Fruit fly (Drosophila melanogaster): Measurements from ENCODE around the gene CG8833.

CG8833 gene

dm6 chr3L:13917589-13918198 is 11.1 kb downstream of the CG8833 start (continued):
- TF ChIP-seq CG7839 (tag; optimal IDR thresholded peaks at IDR 0.05) (peak; percentile 47), CG10654 (GFP tag; optimal IDR thresholded peaks at IDR 0.05) (peak; percentile 2), CG1233 (GFP tag; optimal IDR thresholded peaks at IDR 0.05) (peak; percentile 14), CG12219 (GFP tag; optimal IDR thresholded peaks at IDR 0.05) (no peak), fd64A (GFP tag; optimal IDR thresholded peaks at IDR 0.05) (no peak), CG9609 (GFP tag; optimal IDR thresholded peaks at IDR 0.05) (no peak), CG17568 (GFP tag; optimal IDR thresholded peaks at IDR 0.05) (no peak), sd (tag; optimal IDR thresholded peaks at IDR 0.05) (no peak), stc (GFP tag; IDR thresholded peaks at IDR 0.05) (peak; percentile 59), CG6272 (GFP tag; IDR thresholded peaks at IDR 0.05) (no peak), CG3065 (GFP tag; optimal IDR thresholded peaks at IDR 0.05) (no peak), CG11723 (GFP tag; optimal IDR thresholded peaks at IDR 0.05) (no peak), Sox100B (GFP tag; optimal IDR thresholded peaks at IDR 0.05) (peak; percentile 68), CG10147 (GFP tag; optimal IDR thresholded peaks at IDR 0.05) (peak; percentile 5), pnt (GFP tag; optimal IDR thresholded peaks at IDR 0.05) (peak; percentile 12), CG14860 (GFP tag; IDR thresholded peaks at IDR 0.05; ENCODE audit: partially characterized antibody) (no peak), Adf1 (GFP tag; IDR thresholded peaks at IDR 0.05) (no peak), CG32772 (GFP tag; IDR thresholded peaks at IDR 0.05) (no peak), CG3163 (GFP tag; optimal IDR thresholded peaks at IDR 0.05) (no peak), Atf-2 (GFP tag; optimal IDR thresholded peaks at IDR 0.05) (no peak), CrebB (tag; optimal IDR thresholded peaks at IDR 0.05) (no peak), unpg (GFP tag; optimal IDR thresholded peaks at IDR 0.05) (peak; percentile 40), nau (GFP tag; optimal IDR thresholded peaks at IDR 0.05) (peak; percentile 10), Ets65A (GFP tag) (peak; percentile 31), so (GFP tag; IDR thresholded peaks at IDR 0.05) (peak; percentile 12; the same call in 1 of the 3 replicates), MESR4 (GFP tag; optimal IDR thresholded peaks at IDR 0.05) (no peak), Xrp1 (GFP tag; IDR thresholded peaks at IDR 0.05) (peak; percentile 53; the same call in 1 of the 2 replicates), phol (tag; optimal IDR thresholded peaks at IDR 0.05) (peak; percentile 63), BEAF-32 (GFP tag; optimal IDR thresholded peaks at IDR 0.05) (no peak), CG17359 (tag; optimal IDR thresholded peaks at IDR 0.05) (peak; percentile 52), CG3281 (GFP tag; optimal IDR thresholded peaks at IDR 0.05) (no peak), CG2678 (tag; optimal IDR thresholded peaks at IDR 0.05) (peak; percentile 58), nerfin-2 (GFP tag; IDR thresholded peaks at IDR 0.05; ENCODE audit: partially characterized antibody) (no peak), MBD-R2 (GFP tag; IDR thresholded peaks at IDR 0.05) (no peak), Med (GFP tag) (peak; percentile 65), prd (optimal IDR thresholded peaks at IDR 0.05) (no peak), prd (GFP tag; IDR thresholded peaks at IDR 0.05) (peak; percentile 50; the same call in 1 of the 3 replicates), sens-2 (GFP tag; IDR thresholded peaks at IDR 0.05) (no peak), MTF-1 (GFP tag; optimal IDR thresholded peaks at IDR 0.05; ENCODE audit: borderline replicate concordance) (no peak), CG7928 (GFP tag; optimal IDR thresholded peaks at IDR 0.05) (no peak), CG9727 (GFP tag; optimal IDR thresholded peaks at IDR 0.05) (peak; percentile 45), vnd (GFP tag; IDR thresholded peaks at IDR 0.05; ENCODE audit: partially characterized antibody) (no peak), danr (GFP tag; IDR thresholded peaks at IDR 0.05) (no peak), Asciz (GFP tag; optimal IDR thresholded peaks at IDR 0.05) (peak; percentile 57), Oaz (GFP tag; IDR thresholded peaks at IDR 0.05) (no peak), CG10959 (GFP tag; IDR thresholded peaks at IDR 0.05) (no peak), pum (GFP tag; optimal IDR thresholded peaks at IDR 0.05) (no peak), Spps (tag; optimal IDR thresholded peaks at IDR 0.05) (no peak), slp2 (GFP tag; optimal IDR thresholded peaks at IDR 0.05) (no peak), CG1647 (GFP tag; optimal IDR thresholded peaks at IDR 0.05) (no peak)

Data from whole organism, embryonic.